Worm (Caenorhabditis elegans) whole organism, L4 larva: ENCODE measurements around the gene egl-3.
A peak's percentile ranks its signal among the peaks of the same experiment; 100 is the strongest.

Experiments
- D1046.2 ChIP-seq: fragments of 200-800 bp; sonication (Bioruptor generic); IDR thresholded peaks from 2 replicates; pipeline ENCODE4 v1.3.6; 2022; ENCODE audit warnings: missing genetic modification characterization, missing compliant biosample characterization
- F49E8.2 ChIP-seq: sonication (generic microtip); optimal IDR thresholded peaks from 2 replicates; lab custom pipeline; 2016; ENCODE audit warnings: missing compliant biosample characterization, mild to moderate bottlenecking, missing genetic modification characterization, borderline replicate concordance
- Y48G9A.11 ChIP-seq: fragments of 200-800 bp; sonication (Bioruptor generic); IDR thresholded peaks from 2 replicates; pipeline ENCODE4 v1.3.6; 2022; ENCODE audit warnings: missing genetic modification reagents, missing genetic modification characterization, missing compliant biosample characterization
- Y75B8A.6 ChIP-seq: fragments of 200-800 bp; sonication (Bioruptor generic); IDR thresholded peaks from 2 replicates; pipeline ENCODE4 v1.3.6; 2022; ENCODE audit warnings: missing genetic modification reagents, missing genetic modification characterization, missing compliant biosample characterization
- ZK337.2 ChIP-seq: fragments of 200-800 bp; sonication (Bioruptor generic); IDR thresholded peaks from 2 replicates; pipeline ENCODE4 v1.3.6; 2022; ENCODE audit warnings: missing genetic modification reagents, missing genetic modification characterization, missing compliant biosample characterization
- ama-1 ChIP-seq: fragments of 150-350 bp; optimal IDR thresholded peaks from 2 replicates; lab custom pipeline; 2014; ENCODE audit warnings: inconsistent platforms, mixed read lengths
- attf-4 ChIP-seq: sonication (generic microtip); optimal IDR thresholded peaks from 3 replicates; lab custom pipeline; 2017; ENCODE audit warnings: missing biosample characterization, missing genetic modification characterization
- ceh-20 ChIP-seq: fragments of 200-800 bp; sonication (Bioruptor generic); IDR thresholded peaks from 2 replicates; pipeline ENCODE4 v1.3.6; 2022; ENCODE audit warnings: missing genetic modification reagents, missing genetic modification characterization, missing compliant biosample characterization
- ceh-44 ChIP-seq: fragments of 200-800 bp; sonication (Bioruptor generic); IDR thresholded peaks from 2 replicates; pipeline ENCODE4 v1.3.6; 2022; ENCODE audit warnings: missing genetic modification reagents, missing genetic modification characterization, missing compliant biosample characterization
- ceh-82 ChIP-seq: sonication (generic microtip); optimal IDR thresholded peaks from 2 replicates; lab custom pipeline; 2017; ENCODE audit warnings: missing biosample characterization, missing genetic modification characterization
- cey-2 ChIP-seq: sonication (generic microtip); optimal IDR thresholded peaks from 3 replicates; lab custom pipeline; 2017; ENCODE audit warnings: missing genetic modification characterization, mild to moderate bottlenecking, missing compliant biosample characterization, antibody characterized with exemption, borderline replicate concordance; ENCODE audit not compliant: insufficient read depth
- daf-19 ChIP-seq: fragments of 200-800 bp; sonication (Bioruptor generic); conservative IDR thresholded peaks from 2 replicates; pipeline ENCODE4 v1.3.6; 2022; ENCODE audit warnings: missing genetic modification characterization, missing compliant biosample characterization
- daf-8 ChIP-seq: fragments of 200-800 bp; sonication (Bioruptor generic); IDR thresholded peaks from 2 replicates; pipeline ENCODE4 v1.3.6; 2022; ENCODE audit warnings: missing genetic modification characterization, missing compliant biosample characterization
- dmd-8 ChIP-seq: fragments of 200-800 bp; sonication (Bioruptor generic); IDR thresholded peaks from 2 replicates; pipeline ENCODE4 v1.3.6; 2022; ENCODE audit warnings: missing genetic modification characterization, missing compliant biosample characterization
- dmd-9 ChIP-seq: fragments of 200-800 bp; sonication (Bioruptor generic); IDR thresholded peaks from 2 replicates; pipeline ENCODE4 v1.3.6; 2022; ENCODE audit warnings: missing genetic modification reagents, missing genetic modification characterization, missing compliant biosample characterization
- dpl-1 ChIP-seq: fragments of 150-350 bp; optimal IDR thresholded peaks from 2 replicates; lab custom pipeline; 2014; ENCODE audit warnings: missing biosample characterization, missing genetic modification reagents, missing genetic modification characterization
- duxl-1 ChIP-seq: sonication (generic microtip); optimal IDR thresholded peaks from 2 replicates; lab custom pipeline; 2016; ENCODE audit warnings: mild to moderate bottlenecking, missing genetic modification characterization, moderate library complexity, missing compliant biosample characterization; ENCODE audit not compliant: poor library complexity
- egl-27 ChIP-seq: sonication (generic microtip); optimal IDR thresholded peaks from 3 replicates; lab custom pipeline; 2017; ENCODE audit warnings: missing biosample characterization, missing genetic modification reagents, missing genetic modification characterization
- egl-43 ChIP-seq: fragments of 200-800 bp; sonication (Bioruptor generic); IDR thresholded peaks from 2 replicates; pipeline ENCODE4 v1.3.6; 2022; ENCODE audit warnings: missing genetic modification reagents, missing genetic modification characterization, missing compliant biosample characterization
- fkh-10 ChIP-seq: fragments of 150-350 bp; optimal IDR thresholded peaks from 2 replicates; lab custom pipeline; 2014; ENCODE audit warnings: missing biosample characterization, missing genetic modification reagents, missing genetic modification characterization
- gei-8 ChIP-seq: fragments of 200-800 bp; sonication (Bioruptor generic); optimal IDR thresholded peaks from 2 replicates; lab custom pipeline; 2018; ENCODE audit warnings: mild to moderate bottlenecking, missing genetic modification characterization, missing compliant biosample characterization
- hif-1 ChIP-seq, 2 experiments: sonication (generic microtip); optimal IDR thresholded peaks; 2 replicates each; lab custom pipeline; 2016 to 2017; ENCODE audit warnings: missing compliant biosample characterization in 2 of 2, missing genetic modification characterization in 2 of 2, missing genetic modification reagents in 2 of 2, missing genotype in 2 of 2, mild to moderate bottlenecking in 1 of 2
- hlh-11 ChIP-seq: fragments of 200-800 bp; sonication (Bioruptor generic); optimal IDR thresholded peaks from 2 replicates; lab custom pipeline; 2018; ENCODE audit warnings: mild to moderate bottlenecking, missing genetic modification characterization, missing compliant biosample characterization
- hmg-1.1 ChIP-seq: fragments of 200-800 bp; sonication (Bioruptor generic); IDR thresholded peaks from 2 replicates; pipeline ENCODE4 v1.3.6; 2022; ENCODE audit warnings: missing genetic modification reagents, missing genetic modification characterization, missing compliant biosample characterization
- lin-1 ChIP-seq: fragments of 200-800 bp; sonication (Bioruptor generic); IDR thresholded peaks from 2 replicates; pipeline ENCODE4 v1.3.6; 2022; ENCODE audit warnings: missing genetic modification reagents, missing genetic modification characterization, missing compliant biosample characterization
- lin-13 ChIP-seq: fragments of 150-350 bp; optimal IDR thresholded peaks from 2 replicates; lab custom pipeline; 2014; ENCODE audit warnings: missing biosample characterization, missing genetic modification reagents, missing genetic modification characterization
- lin-15B ChIP-seq: fragments of 150-350 bp; sonication (generic microtip); optimal IDR thresholded peaks from 3 replicates; lab custom pipeline; 2014; ENCODE audit warnings: missing biosample characterization, missing genetic modification characterization
- lin-39 ChIP-seq: fragments of 150-350 bp; optimal IDR thresholded peaks from 2 replicates; lab custom pipeline; 2014; ENCODE audit warnings: missing biosample characterization, missing genetic modification reagents, missing genetic modification characterization
- lir-3 ChIP-seq: sonication (generic microtip); optimal IDR thresholded peaks from 2 replicates; lab custom pipeline; 2016; ENCODE audit warnings: mild to moderate bottlenecking, missing genetic modification characterization, missing compliant biosample characterization
- madf-5 ChIP-seq, 2 experiments: fragments of 200-800 bp; sonication (Bioruptor generic); IDR thresholded peaks; 2 replicates each; pipeline ENCODE4 v1.3.6; 2022; ENCODE audit warnings: missing compliant biosample characterization in 2 of 2, missing genetic modification characterization in 2 of 2
- mdl-1 ChIP-seq, 2 experiments: fragments of 150-350 bp in 1 of 2; sonication (generic microtip) in 1 of 2; optimal IDR thresholded peaks; 2 replicates each; lab custom pipeline; 2014 to 2017; ENCODE audit warnings: missing biosample characterization in 2 of 2, missing genetic modification characterization in 2 of 2
- mep-1 ChIP-seq: fragments of 150-350 bp; sonication (generic microtip); optimal IDR thresholded peaks from 3 replicates; lab custom pipeline; 2014; ENCODE audit warnings: missing biosample characterization, missing genetic modification characterization
- mxl-2 ChIP-seq: fragments of 200-800 bp; sonication (Bioruptor generic); conservative IDR thresholded peaks from 2 replicates; pipeline ENCODE4 v1.3.6; 2022; ENCODE audit warnings: missing genetic modification reagents, missing genetic modification characterization, missing compliant biosample characterization
- mxl-3 ChIP-seq: fragments of 200-800 bp; sonication (Bioruptor generic); optimal IDR thresholded peaks from 2 replicates; lab custom pipeline; 2018; ENCODE audit warnings: mild to moderate bottlenecking, missing genetic modification characterization, missing compliant biosample characterization
- nhr-10 ChIP-seq: fragments of 150-350 bp; optimal IDR thresholded peaks from 2 replicates; lab custom pipeline; 2014; ENCODE audit warnings: missing biosample characterization, missing genetic modification characterization
- nhr-102 ChIP-seq: sonication (generic microtip); optimal IDR thresholded peaks from 2 replicates; lab custom pipeline; 2016; ENCODE audit warnings: mild to moderate bottlenecking, missing genetic modification characterization, moderate library complexity, missing compliant biosample characterization
- nhr-11 ChIP-seq: fragments of 150-350 bp; optimal IDR thresholded peaks from 2 replicates; lab custom pipeline; 2014; ENCODE audit warnings: missing biosample characterization, missing genetic modification characterization
- nhr-111 ChIP-seq: fragments of 200-800 bp; sonication (Bioruptor generic); optimal IDR thresholded peaks from 2 replicates; lab custom pipeline; 2018; ENCODE audit warnings: mild to moderate bottlenecking, missing genetic modification characterization, missing compliant biosample characterization
- nhr-42 ChIP-seq: fragments of 200-800 bp; sonication (Bioruptor generic); IDR thresholded peaks from 2 replicates; pipeline ENCODE4 v1.3.6; 2022; ENCODE audit warnings: missing genetic modification characterization, missing compliant biosample characterization
- pha-4 ChIP-seq, 2 experiments: fragments of 150-350 bp in 1 of 2; fragments of 200-800 bp in 1 of 2; sonication (Bioruptor generic) in 1 of 2; IDR thresholded peaks in 1 of 2; optimal IDR thresholded peaks in 1 of 2; 2 replicates each; pipeline versions ENCODE4 v1.3.6 to Lab custom; 2014 to 2022; ENCODE audit warnings: missing genetic modification characterization in 2 of 2, missing genetic modification reagents in 2 of 2, missing biosample characterization in 1 of 2, missing compliant biosample characterization in 1 of 2
- saeg-2 ChIP-seq: fragments of 200-800 bp; sonication (Bioruptor generic); IDR thresholded peaks from 2 replicates; pipeline ENCODE4 v1.3.6; 2022; ENCODE audit warnings: missing genetic modification reagents, missing genetic modification characterization, missing compliant biosample characterization
- sdz-12 ChIP-seq: fragments of 200-800 bp; sonication (Bioruptor generic); optimal IDR thresholded peaks from 2 replicates; lab custom pipeline; 2018; ENCODE audit warnings: mild to moderate bottlenecking, missing genetic modification characterization, missing compliant biosample characterization
- skn-1 ChIP-seq: fragments of 150-350 bp; optimal IDR thresholded peaks from 2 replicates; lab custom pipeline; 2014; ENCODE audit warnings: missing biosample characterization, missing genetic modification characterization
- tag-97 ChIP-seq: fragments of 200-800 bp; sonication (Bioruptor generic); IDR thresholded peaks from 2 replicates; pipeline ENCODE4 v1.3.6; 2022; ENCODE audit warnings: missing genetic modification characterization, missing compliant biosample characterization
- unc-130 ChIP-seq: sonication (generic microtip); optimal IDR thresholded peaks from 2 replicates; lab custom pipeline; 2016; ENCODE audit warnings: missing genetic modification reagents, missing genetic modification characterization, missing compliant biosample characterization
- unc-62 ChIP-seq, 3 experiments: fragments of 150-350 bp in 1 of 3; sonication (generic microtip); optimal IDR thresholded peaks in 2 of 3; peaks in 1 of 3; 1 replicate in 1 of 3; 2 replicates in 2 of 3; lab custom pipeline; 2014 to 2017; ENCODE audit warnings: missing biosample characterization in 3 of 3, missing genetic modification characterization in 3 of 3, missing genetic modification reagents in 3 of 3, missing genotype in 1 of 3
- zfp-3 ChIP-seq: fragments of 200-800 bp; sonication (Bioruptor generic); conservative IDR thresholded peaks from 2 replicates; pipeline ENCODE4 v1.3.6; 2022; ENCODE audit warnings: missing genetic modification reagents, missing genetic modification characterization, missing compliant biosample characterization
- zip-2 ChIP-seq: fragments of 150-350 bp; optimal IDR thresholded peaks from 2 replicates; lab custom pipeline; 2014; ENCODE audit warnings: missing biosample characterization, missing genetic modification characterization
- ztf-11 ChIP-seq: fragments of 150-350 bp; optimal IDR thresholded peaks from 2 replicates; lab custom pipeline; 2014; ENCODE audit warnings: missing biosample characterization, missing genetic modification characterization
- ztf-7 ChIP-seq: fragments of 150-350 bp; optimal IDR thresholded peaks from 2 replicates; lab custom pipeline; 2014; ENCODE audit warnings: missing biosample characterization, missing genetic modification characterization

The egl-3 gene

DNA sequence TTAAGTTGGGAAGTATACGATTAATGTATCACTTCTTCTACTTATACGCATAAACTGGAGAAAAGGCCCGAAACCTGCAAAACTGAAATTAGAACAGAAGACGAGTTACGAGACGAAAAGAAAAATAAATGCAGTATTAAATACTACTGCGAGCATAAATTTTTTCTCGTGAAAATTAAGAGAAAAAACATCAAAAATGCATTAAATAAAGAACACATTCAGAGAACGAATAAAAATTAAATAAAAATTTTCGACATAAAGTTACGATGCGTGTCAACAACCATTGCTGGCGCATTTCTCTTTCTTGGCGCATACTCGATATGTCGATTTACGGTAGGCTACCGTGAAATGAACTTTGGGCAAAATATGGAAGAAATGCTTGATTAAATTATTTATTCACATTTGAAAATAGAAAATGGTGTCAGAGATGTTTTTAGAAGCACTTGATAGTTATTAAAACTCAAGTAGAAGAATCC, 31.3 kb upstream of the egl-3 start, which contains the start of the genes ZK856.19 and ZK856.11 (continued):
- TF ChIP-seq unc-62 (GFP tag; optimal IDR thresholded peaks at IDR 0.05 in 1 of 2; lab: Kevin White, UChicago): no peak
- no peak for TF ChIP-seq unc-62 (tag; optimal IDR thresholded peaks at IDR 0.05; lab: Kevin White, UChicago)
- TF ChIP-seq duxl-1: peak; percentile 74
- no peak for TF ChIP-seq F49E8.2 (tag; lab: Kevin White, UChicago)
- no peak for TF ChIP-seq ztf-7
- no peak for TF ChIP-seq lin-1 (GFP tag; lab: Robert Waterston, UW)
- TF ChIP-seq lin-13 (GFP tag; lab: Kevin White, UChicago): no peak
- no peak for TF ChIP-seq unc-130
- TF ChIP-seq D1046.2 (GFP tag; lab: Robert Waterston, UW): no peak
- TF ChIP-seq nhr-111: no peak
- TF ChIP-seq nhr-42 (GFP tag; lab: Robert Waterston, UW): no peak
- TF ChIP-seq mep-1 (tag; lab: Kevin White, UChicago): peak; percentile 57
- TF ChIP-seq egl-27 (tag; lab: Kevin White, UChicago): no peak
- TF ChIP-seq Y75B8A.6 (GFP tag; lab: Robert Waterston, UW): no peak
- no peak for TF ChIP-seq attf-4 (tag; lab: Kevin White, UChicago)
- TF ChIP-seq mxl-3: no peak
- TF ChIP-seq daf-19 (GFP tag; lab: Robert Waterston, UW): no peak
- no peak for TF ChIP-seq ceh-20 (GFP tag; lab: Robert Waterston, UW)
- TF ChIP-seq dpl-1 (GFP tag; lab: Kevin White, UChicago): peak; percentile 57
- peak; percentile 37 for TF ChIP-seq ama-1 (lab: Kevin White, UChicago)
- peak; percentile 64 for TF ChIP-seq nhr-102 (tag; lab: Kevin White, UChicago)
- no peak for TF ChIP-seq pha-4 (GFP tag; IDR thresholded peaks at IDR 0.05; lab: Robert Waterston, UW)
- no peak for TF ChIP-seq pha-4 (tag; optimal IDR thresholded peaks at IDR 0.05; lab: Kevin White, UChicago)
- TF ChIP-seq saeg-2 (GFP tag; lab: Robert Waterston, UW): no peak
- TF ChIP-seq egl-43 (GFP tag; lab: Robert Waterston, UW): no peak
- TF ChIP-seq hif-1 (tag; optimal IDR thresholded peaks at IDR 0.05; lab: Kevin White, UChicago): no peak
- no peak for TF ChIP-seq daf-8 (GFP tag; lab: Robert Waterston, UW)
- TF ChIP-seq skn-1 (tag; lab: Kevin White, UChicago): no peak
- no peak for TF ChIP-seq lir-3 (tag; lab: Kevin White, UChicago)
- no peak for TF ChIP-seq ceh-44 (GFP tag; lab: Robert Waterston, UW)
- TF ChIP-seq sdz-12 (GFP tag; lab: Kevin White, UChicago): no peak
- TF ChIP-seq mdl-1 (tag; optimal IDR thresholded peaks at IDR 0.05; lab: Kevin White, UChicago): no peak
- no peak for TF ChIP-seq zfp-3
- no peak for TF ChIP-seq nhr-10 (tag; lab: Kevin White, UChicago)
- TF ChIP-seq ztf-11 (tag; lab: Kevin White, UChicago): no peak
- TF ChIP-seq dmd-8: no peak
- no peak for TF ChIP-seq cey-2
- 0 out of 2 replicates have a peak, but pooled peaks have one; percentile 23 for TF ChIP-seq hmg-1.1 (GFP tag; lab: Robert Waterston, UW)
- no peak for TF ChIP-seq dmd-9 (GFP tag; lab: Robert Waterston, UW)
- no peak for TF ChIP-seq ceh-82 (tag; lab: Kevin White, UChicago)
- no peak for TF ChIP-seq mxl-2
- no peak for TF ChIP-seq lin-15B (tag; lab: Kevin White, UChicago)
- TF ChIP-seq Y48G9A.11 (GFP tag; lab: Robert Waterston, UW): no peak
- no peak for TF ChIP-seq fkh-10
- TF ChIP-seq zip-2: no peak
- TF ChIP-seq hlh-11: peak; percentile 35
- TF ChIP-seq madf-5 (GFP tag; IDR thresholded peaks at IDR 0.05; lab: Robert Waterston, UW): no peak
- TF ChIP-seq nhr-11: peak; percentile 11
- no peak for TF ChIP-seq gei-8 (GFP tag; lab: Kevin White, UChicago)
- TF ChIP-seq lin-39 (tag; lab: Kevin White, UChicago): no peak
- TF ChIP-seq tag-97 (GFP tag; lab: Robert Waterston, UW): no peak
- TF ChIP-seq ZK337.2: no peak
